Worm (Caenorhabditis elegans) whole organism, L1 larva: Measurements from ENCODE around the gene gst-38.

Source experiments
- C16A3.4 ChIP-seq: fragments of 150-350 bp; optimal IDR thresholded peaks from 2 replicates; lab custom pipeline; 2014; ENCODE audit warnings: missing biosample characterization, missing genetic modification characterization
- Y116A8C.19 ChIP-seq: sonication (generic microtip); optimal IDR thresholded peaks from 2 replicates; lab custom pipeline; 2016; ENCODE audit warnings: missing compliant biosample characterization, missing genetic modification characterization, borderline replicate concordance
- blmp-1 ChIP-seq: fragments of 150-350 bp; optimal IDR thresholded peaks from 2 replicates; lab custom pipeline; 2014; ENCODE audit warnings: missing biosample characterization, missing genetic modification characterization
- ceh-82 ChIP-seq, 3 experiments: fragments of 150-350 bp in 1 of 3; sonication (generic microtip) in 2 of 3; optimal IDR thresholded peaks; 2 replicates each; lab custom pipeline; 2014 to 2017; ENCODE audit warnings: missing biosample characterization in 3 of 3, missing genetic modification characterization in 3 of 3
- ceh-88 ChIP-seq: fragments of 200-800 bp; sonication (Bioruptor generic); IDR thresholded peaks from 2 replicates; pipeline ENCODE4 v1.3.6; 2022; ENCODE audit warnings: missing genetic modification characterization, missing compliant biosample characterization
- dpl-1 ChIP-seq, 3 experiments: fragments of 150-350 bp in 2 of 3; sonication (generic microtip) in 1 of 3; optimal IDR thresholded peaks; 2 replicates each; lab custom pipeline; 2014 to 2017; ENCODE audit warnings: missing biosample characterization in 3 of 3, missing genetic modification characterization in 3 of 3, missing genetic modification reagents in 3 of 3
- dsc-1 ChIP-seq: sonication (generic microtip); optimal IDR thresholded peaks from 2 replicates; lab custom pipeline; 2016; ENCODE audit warnings: mild to moderate bottlenecking, missing genetic modification characterization, missing compliant biosample characterization
- efl-1 ChIP-seq, 4 experiments: fragments of 150-350 bp; optimal IDR thresholded peaks in 3 of 4; peaks in 1 of 4; 1 replicate in 1 of 4; 2 replicates in 3 of 4; lab custom pipeline; 2014; ENCODE audit warnings: missing biosample characterization in 2 of 4, missing genetic modification characterization in 2 of 4, missing genetic modification reagents in 2 of 4
- efl-3 ChIP-seq: fragments of 200-800 bp; sonication (Bioruptor generic); optimal IDR thresholded peaks from 2 replicates; lab custom pipeline; 2018; ENCODE audit warnings: mild to moderate bottlenecking, missing genetic modification characterization, missing compliant biosample characterization
- egl-13 ChIP-seq: sonication (generic microtip); optimal IDR thresholded peaks from 2 replicates; lab custom pipeline; 2016; ENCODE audit warnings: missing genotype, missing genetic modification reagents, missing genetic modification characterization, missing compliant biosample characterization
- elt-2 ChIP-seq: sonication (generic microtip); optimal IDR thresholded peaks from 2 replicates; lab custom pipeline; 2016; ENCODE audit warnings: missing genetic modification characterization, mild to moderate bottlenecking, inconsistent platforms, missing compliant biosample characterization, missing genetic modification reagents
- elt-3 ChIP-seq, 6 experiments: fragments of 150-350 bp in 1 of 6; sonication (generic microtip); optimal IDR thresholded peaks; 2 replicates each; lab custom pipeline; 2017 to 2018; ENCODE audit warnings: missing biosample characterization in 6 of 6, missing genetic modification characterization in 6 of 6, inconsistent platforms in 1 of 6
- fkh-10 ChIP-seq: sonication (generic microtip); optimal IDR thresholded peaks from 2 replicates; lab custom pipeline; 2017; ENCODE audit warnings: missing biosample characterization, missing genetic modification reagents, missing genetic modification characterization
- fos-1 ChIP-seq: fragments of 150-350 bp; optimal IDR thresholded peaks from 2 replicates; lab custom pipeline; 2014; ENCODE audit warnings: missing biosample characterization, missing genetic modification characterization
- hlh-4 ChIP-seq: sonication (generic microtip); optimal IDR thresholded peaks from 2 replicates; lab custom pipeline; 2016; ENCODE audit warnings: mild to moderate bottlenecking, missing genetic modification characterization, missing compliant biosample characterization
- irx-1 ChIP-seq: sonication (generic microtip); optimal IDR thresholded peaks from 2 replicates; lab custom pipeline; 2016; ENCODE audit warnings: missing genetic modification characterization, missing compliant biosample characterization
- isw-1 ChIP-seq: fragments of 200-800 bp; sonication (Bioruptor generic); IDR thresholded peaks from 2 replicates; pipeline ENCODE4 v1.3.6; 2022; ENCODE audit warnings: missing genetic modification characterization, missing compliant biosample characterization
- jun-1 ChIP-seq: fragments of 150-350 bp; optimal IDR thresholded peaks from 2 replicates; lab custom pipeline; 2014; ENCODE audit warnings: missing biosample characterization, missing genetic modification reagents, missing genetic modification characterization
- lin-14 ChIP-seq: fragments of 200-800 bp; sonication (Bioruptor generic); optimal IDR thresholded peaks from 2 replicates; lab custom pipeline; 2018; ENCODE audit warnings: mild to moderate bottlenecking, missing genetic modification characterization, moderate library complexity, missing compliant biosample characterization
- lin-15B ChIP-seq: fragments of 150-350 bp; sonication (generic microtip); optimal IDR thresholded peaks from 3 replicates; lab custom pipeline; 2014; ENCODE audit warnings: missing biosample characterization, missing genetic modification characterization
- lin-35 ChIP-seq, 2 experiments: fragments of 150-350 bp; optimal IDR thresholded peaks; 2 replicates each; lab custom pipeline; 2014; ENCODE audit warnings: missing biosample characterization in 2 of 2, missing genetic modification characterization in 2 of 2, missing genetic modification reagents in 2 of 2
- lir-3 ChIP-seq: sonication (generic microtip); optimal IDR thresholded peaks from 2 replicates; lab custom pipeline; 2016; ENCODE audit warnings: mild to moderate bottlenecking, missing genetic modification characterization, moderate library complexity, missing compliant biosample characterization; ENCODE audit not compliant: poor library complexity
- lsy-2 ChIP-seq, 2 experiments: fragments of 150-350 bp; optimal IDR thresholded peaks; 2 replicates each; lab custom pipeline; 2014; ENCODE audit warnings: missing biosample characterization in 2 of 2, missing genetic modification characterization in 2 of 2
- mdl-1 ChIP-seq, 2 experiments: fragments of 150-350 bp; optimal IDR thresholded peaks; 2 replicates each; lab custom pipeline; 2014 to 2017; ENCODE audit warnings: missing biosample characterization in 2 of 2, missing genetic modification characterization in 2 of 2, inconsistent platforms in 1 of 2
- mef-2 ChIP-seq: fragments of 150-350 bp; optimal IDR thresholded peaks from 2 replicates; lab custom pipeline; 2014; ENCODE audit warnings: missing biosample characterization, missing genetic modification characterization
- mep-1 ChIP-seq: fragments of 150-350 bp; optimal IDR thresholded peaks from 2 replicates; lab custom pipeline; 2014; ENCODE audit warnings: missing biosample characterization, missing genetic modification characterization
- nhr-11 ChIP-seq: fragments of 150-350 bp; optimal IDR thresholded peaks from 2 replicates; lab custom pipeline; 2014; ENCODE audit warnings: missing biosample characterization, missing genetic modification characterization
- nhr-20 ChIP-seq: sonication (generic microtip); optimal IDR thresholded peaks from 2 replicates; lab custom pipeline; 2016; ENCODE audit warnings: mild to moderate bottlenecking, missing genetic modification characterization, missing compliant biosample characterization
- nhr-237 ChIP-seq: fragments of 150-350 bp; optimal IDR thresholded peaks from 2 replicates; lab custom pipeline; 2014; ENCODE audit warnings: missing biosample characterization, missing genetic modification characterization
- nhr-47 ChIP-seq: sonication (generic microtip); optimal IDR thresholded peaks from 2 replicates; lab custom pipeline; 2016; ENCODE audit warnings: mild to moderate bottlenecking, missing genetic modification characterization, moderate library complexity, missing compliant biosample characterization
- nhr-71 ChIP-seq: sonication (generic microtip); optimal IDR thresholded peaks from 2 replicates; lab custom pipeline; 2016; ENCODE audit warnings: mild to moderate bottlenecking, missing genetic modification characterization, moderate library complexity, missing compliant biosample characterization
- nhr-77 ChIP-seq: fragments of 150-350 bp; optimal IDR thresholded peaks from 2 replicates; lab custom pipeline; 2014; ENCODE audit warnings: missing biosample characterization, missing genetic modification characterization
- nhr-84 ChIP-seq: sonication (generic microtip); optimal IDR thresholded peaks from 2 replicates; lab custom pipeline; 2017; ENCODE audit warnings: missing biosample characterization, missing genetic modification characterization
- nhr-85 ChIP-seq: sonication (generic microtip); peaks from one replicate; lab custom pipeline; 2016; ENCODE audit warnings: missing genetic modification characterization, inconsistent platforms, missing compliant biosample characterization
- pax-3 ChIP-seq: fragments of 200-800 bp; sonication (Bioruptor generic); optimal IDR thresholded peaks from 2 replicates; lab custom pipeline; 2018; ENCODE audit warnings: mild to moderate bottlenecking, missing genetic modification characterization, moderate library complexity, missing compliant biosample characterization
- pqm-1 ChIP-seq: sonication (generic microtip); optimal IDR thresholded peaks from 3 replicates; lab custom pipeline; 2017; ENCODE audit warnings: missing biosample characterization, missing genetic modification characterization
- skn-1 ChIP-seq: fragments of 150-350 bp; optimal IDR thresholded peaks from 2 replicates; lab custom pipeline; 2014; ENCODE audit warnings: missing biosample characterization, missing genetic modification characterization
- snpc-4 ChIP-seq: fragments of 150-350 bp; optimal IDR thresholded peaks from 2 replicates; lab custom pipeline; 2014; ENCODE audit warnings: missing biosample characterization, missing genetic modification characterization
- sox-4 ChIP-seq: sonication (generic microtip); optimal IDR thresholded peaks from 2 replicates; lab custom pipeline; 2016; ENCODE audit warnings: missing genetic modification characterization, missing compliant biosample characterization
- sup-37 ChIP-seq: fragments of 200-800 bp; sonication (Bioruptor generic); optimal IDR thresholded peaks from 2 replicates; lab custom pipeline; 2018; ENCODE audit warnings: mild to moderate bottlenecking, missing genetic modification characterization, missing compliant biosample characterization
- swsn-7 ChIP-seq: sonication (generic microtip); optimal IDR thresholded peaks from 2 replicates; lab custom pipeline; 2016; ENCODE audit warnings: missing genetic modification characterization, missing compliant biosample characterization
- tbx-2 ChIP-seq: sonication (generic microtip); optimal IDR thresholded peaks from 2 replicates; lab custom pipeline; 2016; ENCODE audit warnings: missing genetic modification characterization, missing compliant biosample characterization
- unc-86 ChIP-seq: sonication (generic microtip); optimal IDR thresholded peaks from 2 replicates; lab custom pipeline; 2016; ENCODE audit warnings: missing genetic modification characterization, missing compliant biosample characterization
- unc-98 ChIP-seq: fragments of 200-800 bp; sonication (Bioruptor generic); IDR thresholded peaks from 2 replicates; pipeline ENCODE4 v1.3.6; 2022; ENCODE audit warnings: missing genetic modification characterization, missing compliant biosample characterization
- vab-15 ChIP-seq: sonication (generic microtip); optimal IDR thresholded peaks from 2 replicates; lab custom pipeline; 2017; ENCODE audit warnings: missing genotype, mild to moderate bottlenecking, missing genetic modification characterization, missing compliant biosample characterization
- xbp-1 ChIP-seq: sonication (generic microtip); optimal IDR thresholded peaks from 2 replicates; lab custom pipeline; 2016; ENCODE audit warnings: missing genetic modification characterization, missing compliant biosample characterization
- zip-4 ChIP-seq: fragments of 200-800 bp; sonication (Bioruptor generic); optimal IDR thresholded peaks from 2 replicates; lab custom pipeline; 2018; ENCODE audit warnings: mild to moderate bottlenecking, missing genetic modification characterization, moderate library complexity, missing compliant biosample characterization

The gst-38 gene

ce11 chrV:15880705-15881104 lies 35.2 kb downstream of the gst-38 start (continued):
- no peak for TF ChIP-seq fkh-10 (GFP tag; lab: Kevin White, UChicago)
- no peak for TF ChIP-seq ceh-88
- peak; percentile 71 for TF ChIP-seq nhr-237 (tag; lab: Kevin White, UChicago)
- peak in 1 of 2 experiments; percentile 30 for TF ChIP-seq lin-35 (GFP tag; optimal IDR thresholded peaks at IDR 0.05; lab: Kevin White, UChicago)
- peak; percentile 16 for TF ChIP-seq fos-1 (tag; lab: Kevin White, UChicago)
- TF ChIP-seq mef-2: peak; percentile 20
- TF ChIP-seq efl-1 (optimal IDR thresholded peaks at IDR 0.05; lab: Kevin White, UChicago): peak; percentile 10 to 40
- TF ChIP-seq efl-1 (GFP tag; optimal IDR thresholded peaks at IDR 0.05 in 1 of 2; lab: Kevin White, UChicago): no peak
- no peak for TF ChIP-seq pqm-1 (tag; lab: Kevin White, UChicago)
- TF ChIP-seq lir-3 (tag; lab: Kevin White, UChicago): peak; percentile 48
- peak; percentile 53 for TF ChIP-seq nhr-11 (tag; lab: Kevin White, UChicago)
- no peak for TF ChIP-seq xbp-1
- no peak for TF ChIP-seq dsc-1 (tag; lab: Kevin White, UChicago)
- TF ChIP-seq skn-1 (tag; lab: Kevin White, UChicago): peak; percentile 100
- TF ChIP-seq nhr-77 (tag; lab: Kevin White, UChicago): peak; percentile 11
- TF ChIP-seq tbx-2: peak; percentile 41
- no peak for TF ChIP-seq Y116A8C.19 (tag; lab: Kevin White, UChicago)
- peak; percentile 66 for TF ChIP-seq nhr-71 (tag; lab: Kevin White, UChicago)
- peak; percentile 54 for TF ChIP-seq C16A3.4
- peak in 2 of 3 experiments; percentile 30 to 49 for TF ChIP-seq ceh-82 (tag; optimal IDR thresholded peaks at IDR 0.05; lab: Kevin White, UChicago)
- TF ChIP-seq mep-1 (tag; lab: Kevin White, UChicago): peak; percentile 46
- no peak for TF ChIP-seq snpc-4 (tag; lab: Kevin White, UChicago)
- no peak for TF ChIP-seq unc-98 (GFP tag; lab: Robert Waterston, UW)
- TF ChIP-seq dpl-1 (GFP tag; optimal IDR thresholded peaks at IDR 0.05; lab: Kevin White, UChicago): peak; percentile 3 to 20 (median 9)
- TF ChIP-seq egl-13 (tag; lab: Kevin White, UChicago): no peak
- peak; percentile 15 to 81 for TF ChIP-seq lsy-2 (tag; optimal IDR thresholded peaks at IDR 0.05; lab: Kevin White, UChicago)
- no peak for TF ChIP-seq isw-1 (GFP tag; lab: Robert Waterston, UW)
- TF ChIP-seq elt-3 (tag; optimal IDR thresholded peaks at IDR 0.05; lab: Kevin White, UChicago): peak in 2 of 6 experiments; percentile 59 to 83
- peak; percentile 31 for TF ChIP-seq blmp-1 (tag; lab: Kevin White, UChicago)
- no peak for TF ChIP-seq lin-15B (tag; lab: Kevin White, UChicago)
- TF ChIP-seq jun-1 (tag; lab: Kevin White, UChicago): no peak
- TF ChIP-seq irx-1: peak; percentile 34
- no peak for TF ChIP-seq nhr-84 (tag; lab: Kevin White, UChicago)
- TF ChIP-seq elt-2: peak; percentile 58
- TF ChIP-seq swsn-7 (tag; lab: Kevin White, UChicago): peak; percentile 17
- peak; percentile 70 for TF ChIP-seq nhr-20 (tag; lab: Kevin White, UChicago)
- TF ChIP-seq, all 84 proteins: peak for 33

ce11 chrV:15880033-15880432 lies 35.8 kb downstream of the gst-38 start:
- TF ChIP-seq zip-4 (GFP tag; lab: Kevin White, UChicago) (no peak), elt-2 (peak; percentile 39), lin-35 (GFP tag; optimal IDR thresholded peaks at IDR 0.05; lab: Kevin White, UChicago) (peak in 1 of 2 experiments; percentile 9), sox-4 (no peak)

ce11 chrV:15879508-15879907 lies 36.4 kb downstream of the gst-38 start, which contains the start of gene nhr-84:
Gene nhr-84, minus strand, starts transcription at chrV:15879608.
- no peak for TF ChIP-seq lin-14
- TF ChIP-seq isw-1 (GFP tag; lab: Robert Waterston, UW): no peak
- TF ChIP-seq unc-86 (tag; lab: Kevin White, UChicago): no peak
- TF ChIP-seq mdl-1 (tag; optimal IDR thresholded peaks at IDR 0.05; lab: Kevin White, UChicago): no peak
- TF ChIP-seq blmp-1 (tag; lab: Kevin White, UChicago): no peak
- no peak for TF ChIP-seq nhr-85 (tag; lab: Kevin White, UChicago)
- no peak for TF ChIP-seq unc-98 (GFP tag; lab: Robert Waterston, UW)
- TF ChIP-seq pax-3: no peak
- TF ChIP-seq nhr-47: no peak
- TF ChIP-seq lin-35 (GFP tag; optimal IDR thresholded peaks at IDR 0.05; lab: Kevin White, UChicago): no peak
- no peak for TF ChIP-seq hlh-4 (tag; lab: Kevin White, UChicago)
- TF ChIP-seq nhr-237 (tag; lab: Kevin White, UChicago): no peak
- no peak for TF ChIP-seq lsy-2 (tag; optimal IDR thresholded peaks at IDR 0.05; lab: Kevin White, UChicago)
- TF ChIP-seq nhr-77 (tag; lab: Kevin White, UChicago): no peak
- TF ChIP-seq pqm-1 (tag; lab: Kevin White, UChicago): no peak
- no peak for TF ChIP-seq nhr-11 (tag; lab: Kevin White, UChicago)
- TF ChIP-seq efl-3 (GFP tag; lab: Kevin White, UChicago): no peak
- TF ChIP-seq sup-37: no peak
- no peak for TF ChIP-seq vab-15 (tag; lab: Kevin White, UChicago)
- no peak for TF ChIP-seq skn-1 (tag; lab: Kevin White, UChicago)
